Fruit fly (Drosophila melanogaster): ENCODE measurements around the gene Npc2e.
A peak's percentile ranks its signal among the peaks of the same experiment; 100 is the strongest.

The Npc2e gene

dm6 chr3R:10099401-10099848, 46.3 kb downstream of the Npc2e start (continued):
- TF ChIP-seq bbx (GFP tag; IDR thresholded peaks at IDR 0.05; ENCODE audit: partially characterized antibody) (no peak), jing (GFP tag; optimal IDR thresholded peaks at IDR 0.05) (no peak), CG10431 (GFP tag; optimal IDR thresholded peaks at IDR 0.05) (no peak), CG34376 (GFP tag; optimal IDR thresholded peaks at IDR 0.05) (peak; percentile 90), CG14050 (GFP tag; IDR thresholded peaks at IDR 0.05) (no peak), NC2α (GFP tag; optimal IDR thresholded peaks at IDR 0.05) (no peak), CG18599 (GFP tag; optimal IDR thresholded peaks at IDR 0.05) (peak; percentile 32), Asciz (GFP tag; optimal IDR thresholded peaks at IDR 0.05) (no peak), Side (GFP tag; optimal IDR thresholded peaks at IDR 0.05) (no peak), onecut (GFP tag; IDR thresholded peaks at IDR 0.05) (no peak), chinmo (GFP tag; IDR thresholded peaks at IDR 0.05; ENCODE audit: partially characterized antibody) (0 out of 4 replicates have a peak, but pooled peaks have one; percentile 53), CG6654 (GFP tag; optimal IDR thresholded peaks at IDR 0.05) (no peak), ems (GFP tag; optimal IDR thresholded peaks at IDR 0.05) (no peak), Hand (GFP tag; optimal IDR thresholded peaks at IDR 0.05) (peak; percentile 19), repo (GFP tag; optimal IDR thresholded peaks at IDR 0.05) (no peak), CG15514 (GFP tag; optimal IDR thresholded peaks at IDR 0.05) (peak; percentile 20), cwo (GFP tag; optimal IDR thresholded peaks at IDR 0.05) (peak; percentile 74), danr (GFP tag; IDR thresholded peaks at IDR 0.05) (no peak), twi (tag; optimal IDR thresholded peaks at IDR 0.05) (peak; percentile 23), pan (optimal IDR thresholded peaks at IDR 0.05) (no peak), pan (GFP tag; optimal IDR thresholded peaks at IDR 0.05 in 1 of 2, IDR thresholded peaks at IDR 0.05 in 1 of 2) (peak in 1 of 2 experiments; percentile 16), CG14014 (GFP tag; IDR thresholded peaks at IDR 0.05) (0 out of 2 replicates have a peak, but pooled peaks have one; percentile 43), ewg (GFP tag; optimal IDR thresholded peaks at IDR 0.05) (no peak), Fer3 (tag; optimal IDR thresholded peaks at IDR 0.05) (no peak), Med (GFP tag) (peak; percentile 79), grn (GFP tag; optimal IDR thresholded peaks at IDR 0.05) (peak; percentile 100), shn (GFP tag; optimal IDR thresholded peaks at IDR 0.05) (no peak), kni (GFP tag; optimal IDR thresholded peaks at IDR 0.05) (peak; percentile 15), Lpt (GFP tag; optimal IDR thresholded peaks at IDR 0.05) (no peak), H15 (GFP tag; IDR thresholded peaks at IDR 0.05) (no peak), pum (GFP tag; optimal IDR thresholded peaks at IDR 0.05) (no peak), inv (GFP tag; IDR thresholded peaks at IDR 0.05; ENCODE audit: partially characterized antibody) (no peak), vnd (GFP tag; IDR thresholded peaks at IDR 0.05; ENCODE audit: partially characterized antibody) (no peak), Doc3 (GFP tag; IDR thresholded peaks at IDR 0.05; ENCODE audit: partially characterized antibody) (no peak), CG6791 (GFP tag; IDR thresholded peaks at IDR 0.05; ENCODE audit: partially characterized antibody) (no peak), tna (GFP tag; IDR thresholded peaks at IDR 0.05; ENCODE audit: partially characterized antibody) (no peak), so (GFP tag; IDR thresholded peaks at IDR 0.05) (0 out of 3 replicates have a peak, but pooled peaks have one; percentile 17), CG5180 (GFP tag; optimal IDR thresholded peaks at IDR 0.05) (peak; percentile 31), CG10543 (GFP tag; optimal IDR thresholded peaks at IDR 0.05) (peak; percentile 91), CG3847 (GFP tag; IDR thresholded peaks at IDR 0.05) (no peak), CG13624 (GFP tag; optimal IDR thresholded peaks at IDR 0.05) (no peak), HHEX (GFP tag; optimal IDR thresholded peaks at IDR 0.05) (no peak), Pdp1 (GFP tag; optimal IDR thresholded peaks at IDR 0.05) (peak in 1 of 2 experiments; percentile 98), CG2199 (GFP tag; IDR thresholded peaks at IDR 0.05) (no peak), crp (GFP tag; optimal IDR thresholded peaks at IDR 0.05) (peak in 1 of 2 experiments; percentile 7), CTCF (GFP tag; optimal IDR thresholded peaks at IDR 0.05) (no peak), sens-2 (GFP tag; IDR thresholded peaks at IDR 0.05) (no peak), caup (GFP tag; optimal IDR thresholded peaks at IDR 0.05; ENCODE audit: severe bottlenecking) (peak; percentile 10), schlank (tag; optimal IDR thresholded peaks at IDR 0.05) (peak; percentile 22), HmgZ (tag; optimal IDR thresholded peaks at IDR 0.05) (peak; percentile 60)
